Worm (Caenorhabditis elegans) whole organism, mixed stage, embryonic: ENCODE results near the gene C31B8.1.

Experiments
- M03D4.4 ChIP-seq: sonication (generic microtip); optimal IDR thresholded peaks from 2 replicates; lab custom pipeline; 2017; ENCODE audit warnings: mild to moderate bottlenecking, missing genetic modification characterization, missing compliant biosample characterization
- blmp-1 ChIP-seq: fragments of 150-350 bp; optimal IDR thresholded peaks from 2 replicates; lab custom pipeline; 2014; ENCODE audit warnings: missing biosample characterization, missing genetic modification characterization
- ceh-39 ChIP-seq: fragments of 150-350 bp; optimal IDR thresholded peaks from 2 replicates; lab custom pipeline; 2014; ENCODE audit warnings: missing biosample characterization, missing genetic modification characterization
- ceh-43 ChIP-seq: fragments of 200-800 bp; sonication (Bioruptor generic); optimal IDR thresholded peaks from 2 replicates; lab custom pipeline; 2018; ENCODE audit warnings: mild to moderate bottlenecking, missing genetic modification characterization, moderate library complexity, missing compliant biosample characterization
- drap-1 ChIP-seq: fragments of 200-800 bp; sonication (Bioruptor generic); optimal IDR thresholded peaks from 3 replicates; lab custom pipeline; 2018; ENCODE audit warnings: mild to moderate bottlenecking, missing genetic modification characterization, missing compliant biosample characterization
- elt-1 ChIP-seq: sonication (generic microtip); optimal IDR thresholded peaks from 2 replicates; lab custom pipeline; 2017; ENCODE audit warnings: missing genetic modification characterization, mild to moderate bottlenecking, missing compliant biosample characterization, antibody characterized with exemption, moderate library complexity, borderline replicate concordance; ENCODE audit not compliant: insufficient read depth
- elt-3 ChIP-seq: fragments of 150-350 bp; optimal IDR thresholded peaks from 2 replicates; lab custom pipeline; 2014; ENCODE audit warnings: missing biosample characterization, missing genetic modification characterization
- flh-1 ChIP-seq: fragments of 200-800 bp; sonication (Bioruptor generic); optimal IDR thresholded peaks from 2 replicates; lab custom pipeline; 2018; ENCODE audit warnings: mild to moderate bottlenecking, missing genetic modification characterization, moderate library complexity, missing compliant biosample characterization
- ham-2 ChIP-seq: fragments of 200-800 bp; sonication (Bioruptor generic); optimal IDR thresholded peaks from 2 replicates; lab custom pipeline; 2018; ENCODE audit warnings: mild to moderate bottlenecking, missing genetic modification characterization, missing compliant biosample characterization
- lin-13 ChIP-seq: fragments of 150-350 bp; optimal IDR thresholded peaks from 2 replicates; lab custom pipeline; 2014; ENCODE audit warnings: missing biosample characterization, missing genetic modification characterization
- lin-32 ChIP-seq: fragments of 200-800 bp; sonication (Bioruptor generic); optimal IDR thresholded peaks from 2 replicates; lab custom pipeline; 2018; ENCODE audit warnings: mild to moderate bottlenecking, missing genetic modification characterization, missing compliant biosample characterization
- lsy-2 ChIP-seq: fragments of 150-350 bp; optimal IDR thresholded peaks from 2 replicates; lab custom pipeline; 2014; ENCODE audit warnings: missing biosample characterization, missing genetic modification characterization
- mab-5 ChIP-seq: fragments of 150-350 bp; optimal IDR thresholded peaks from 2 replicates; lab custom pipeline; 2014; ENCODE audit warnings: missing biosample characterization, missing genetic modification characterization
- mep-1 ChIP-seq: fragments of 150-350 bp; optimal IDR thresholded peaks from 2 replicates; lab custom pipeline; 2017; ENCODE audit warnings: missing biosample characterization, missing genetic modification reagents, missing genetic modification characterization, inconsistent platforms
- mls-2 ChIP-seq: sonication (generic microtip); optimal IDR thresholded peaks from 2 replicates; lab custom pipeline; 2016; ENCODE audit warnings: mild to moderate bottlenecking, missing genetic modification characterization, moderate library complexity, missing compliant biosample characterization
- nhr-12 ChIP-seq: fragments of 150-350 bp; optimal IDR thresholded peaks from 2 replicates; lab custom pipeline; 2014; ENCODE audit warnings: missing biosample characterization, missing genetic modification characterization
- nhr-2 ChIP-seq: fragments of 150-350 bp; optimal IDR thresholded peaks from 2 replicates; lab custom pipeline; 2014; ENCODE audit warnings: missing biosample characterization, missing genetic modification characterization
- nhr-237 ChIP-seq: fragments of 150-350 bp; optimal IDR thresholded peaks from 2 replicates; lab custom pipeline; 2014; ENCODE audit warnings: missing biosample characterization, missing genetic modification characterization
- nhr-28 ChIP-seq: fragments of 150-350 bp; optimal IDR thresholded peaks from 2 replicates; lab custom pipeline; 2014; ENCODE audit warnings: missing biosample characterization, missing genetic modification characterization
- pha-4 ChIP-seq: fragments of 150-350 bp; optimal IDR thresholded peaks from 2 replicates; lab custom pipeline; 2018; ENCODE audit warnings: missing biosample characterization, missing genetic modification reagents, missing genetic modification characterization
- sem-2 ChIP-seq: fragments of 200-800 bp; sonication (Bioruptor generic); optimal IDR thresholded peaks from 2 replicates; lab custom pipeline; 2018; ENCODE audit warnings: mild to moderate bottlenecking, missing genetic modification characterization, missing compliant biosample characterization
- snpc-4 ChIP-seq: fragments of 150-350 bp; optimal IDR thresholded peaks from 2 replicates; lab custom pipeline; 2014; ENCODE audit warnings: missing biosample characterization, missing genetic modification characterization
- sptf-1 ChIP-seq: sonication (generic microtip); optimal IDR thresholded peaks from 2 replicates; lab custom pipeline; 2017; ENCODE audit warnings: mild to moderate bottlenecking, missing genetic modification characterization, moderate library complexity, missing compliant biosample characterization
- tbx-8 ChIP-seq: fragments of 200-800 bp; sonication (Bioruptor generic); optimal IDR thresholded peaks from 2 replicates; lab custom pipeline; 2018; ENCODE audit warnings: mild to moderate bottlenecking, missing genetic modification characterization, moderate library complexity, missing compliant biosample characterization
- unc-120 ChIP-seq: sonication (generic microtip); optimal IDR thresholded peaks from 2 replicates; lab custom pipeline; 2017; ENCODE audit warnings: missing genetic modification characterization, missing compliant biosample characterization; ENCODE audit not compliant: poor library complexity, severe bottlenecking
- unc-39 ChIP-seq: fragments of 150-350 bp; optimal IDR thresholded peaks from 2 replicates; lab custom pipeline; 2014; ENCODE audit warnings: missing biosample characterization, missing genetic modification characterization

Gene C31B8.1

ce11 chrV:2903227-2903626 is 28.1 kb upstream of the C31B8.1 start, which contains the start of gene C31B8.7:
TSS of gene C31B8.7 (minus strand) at chrV:2903327.
- TF ChIP-seq unc-39 (tag; lab: Kevin White, UChicago), result no peak

ce11 chrV:2909525-2909924 is 21.8 kb upstream of the C31B8.1 start, which contains the start of gene zmp-3:
TSS of gene zmp-3 (minus strand) at chrV:2909625.
- TF ChIP-seq pha-4 (tag; lab: Kevin White, UChicago) (no peak), lsy-2 (no peak), mls-2 (tag; lab: Kevin White, UChicago) (no peak), M03D4.4 (no peak), mab-5 (tag; lab: Kevin White, UChicago) (no peak), mep-1 (no peak), snpc-4 (tag; lab: Kevin White, UChicago) (no peak), nhr-28 (tag; lab: Kevin White, UChicago) (no peak), nhr-237 (tag; lab: Kevin White, UChicago) (no peak), ceh-43 (GFP tag; lab: Kevin White, UChicago) (no peak), ham-2 (GFP tag; lab: Kevin White, UChicago) (no peak), ceh-39 (tag; lab: Kevin White, UChicago) (no peak), lin-32 (GFP tag; lab: Kevin White, UChicago) (no peak), elt-3 (tag; lab: Kevin White, UChicago) (no peak), sptf-1 (tag; lab: Kevin White, UChicago) (no peak), unc-39 (tag; lab: Kevin White, UChicago) (no peak), lin-13 (tag; lab: Kevin White, UChicago) (no peak)

ce11 chrV:2912901-2913300 is 18.5 kb upstream of the C31B8.1 start, which contains the start of gene C31B8.9:
TSS of gene C31B8.9 (minus strand) at chrV:2913001.
- TF ChIP-seq mab-5 (tag; lab: Kevin White, UChicago) (no peak), elt-1 (tag; lab: Kevin White, UChicago) (no peak), unc-39 (tag; lab: Kevin White, UChicago) (no peak), nhr-2 (tag; lab: Kevin White, UChicago) (no peak)
- TF ChIP-seq, all 35 proteins: peak for 0

- TF ChIP-seq elt-1 (tag; lab: Kevin White, UChicago) (no peak), pha-4 (tag; lab: Kevin White, UChicago) (no peak), sem-2 (GFP tag; lab: Kevin White, UChicago) (no peak), mep-1 (no peak), nhr-28 (tag; lab: Kevin White, UChicago) (no peak), lin-13 (tag; lab: Kevin White, UChicago) (no peak), drap-1 (no peak), M03D4.4 (no peak), elt-3 (tag; lab: Kevin White, UChicago) (no peak), nhr-237 (tag; lab: Kevin White, UChicago) (no peak), blmp-1 (tag; lab: Kevin White, UChicago) (no peak), tbx-8 (no peak), nhr-12 (no peak), lin-32 (GFP tag; lab: Kevin White, UChicago) (no peak), unc-39 (tag; lab: Kevin White, UChicago) (no peak)
These were observed 17.4 kb upstream of the C31B8.1 start, which contains the start of gene srh-146 for ce11 chrV:2913948-2914347. TSS of gene srh-146 (plus strand) at chrV:2914248.

- no peak for TF ChIP-seq ceh-43 (GFP tag; lab: Kevin White, UChicago)
- no peak for TF ChIP-seq M03D4.4
- no peak for TF ChIP-seq elt-1 (tag; lab: Kevin White, UChicago)
- TF ChIP-seq nhr-28 (tag; lab: Kevin White, UChicago), result no peak
- no peak for TF ChIP-seq blmp-1 (tag; lab: Kevin White, UChicago)
- TF ChIP-seq tbx-8, result no peak
- no peak for TF ChIP-seq ham-2 (GFP tag; lab: Kevin White, UChicago)
- TF ChIP-seq unc-120 (tag; lab: Kevin White, UChicago), result no peak
These were observed 11.2 kb upstream of the C31B8.1 start for ce11 chrV:2920125-2920524.

- no peak for TF ChIP-seq flh-1 (GFP tag; lab: Kevin White, UChicago)
These were observed 8.8 kb upstream of the C31B8.1 start, which contains the start of gene srh-38 for ce11 chrV:2922594-2922993. TSS of gene srh-38 (minus strand) at chrV:2922694.
